Worm (Caenorhabditis elegans) whole organism, L2 larva: ENCODE data around the gene apt-9.
A peak's percentile ranks its signal among the peaks of the same experiment; 100 is the strongest.

ENCODE experiments used
- F13H6.1 ChIP-seq: sonication (generic microtip); optimal IDR thresholded peaks from 2 replicates; lab custom pipeline; 2016; ENCODE audit warnings: missing genetic modification characterization, missing compliant biosample characterization
- R02D3.7 ChIP-seq: fragments of 150-350 bp; optimal IDR thresholded peaks from 2 replicates; lab custom pipeline; 2014; ENCODE audit warnings: missing biosample characterization, missing genetic modification characterization
- Y55F3AM.14 ChIP-seq: fragments of 200-800 bp; sonication (Bioruptor generic); optimal IDR thresholded peaks from 2 replicates; lab custom pipeline; 2018; ENCODE audit warnings: mild to moderate bottlenecking, missing genetic modification characterization, missing compliant biosample characterization
- ZK546.5 ChIP-seq: sonication (generic microtip); optimal IDR thresholded peaks from 2 replicates; lab custom pipeline; 2017; ENCODE audit warnings: missing biosample characterization, missing genetic modification characterization
- alr-1 ChIP-seq: fragments of 150-350 bp; optimal IDR thresholded peaks from 2 replicates; lab custom pipeline; 2014; ENCODE audit warnings: missing biosample characterization, missing genetic modification characterization
- aly-2 ChIP-seq: fragments of 150-350 bp; optimal IDR thresholded peaks from 2 replicates; lab custom pipeline; 2014; ENCODE audit warnings: missing biosample characterization, missing genetic modification characterization
- ama-1 ChIP-seq: fragments of 150-350 bp; optimal IDR thresholded peaks from 2 replicates; lab custom pipeline; 2018; ENCODE audit warnings: inconsistent platforms
- blmp-1 ChIP-seq: sonication (generic microtip); optimal IDR thresholded peaks from 2 replicates; lab custom pipeline; 2017; ENCODE audit warnings: missing genetic modification characterization, mild to moderate bottlenecking, missing compliant biosample characterization, antibody characterized with exemption, moderate library complexity; ENCODE audit not compliant: insufficient read depth
- ceh-16 ChIP-seq: fragments of 150-350 bp; optimal IDR thresholded peaks from 2 replicates; lab custom pipeline; 2014; ENCODE audit warnings: missing biosample characterization, missing genetic modification characterization
- ceh-82 ChIP-seq: fragments of 150-350 bp; optimal IDR thresholded peaks from 2 replicates; lab custom pipeline; 2014; ENCODE audit warnings: missing biosample characterization, missing genetic modification characterization
- crh-2 ChIP-seq: sonication (generic microtip); optimal IDR thresholded peaks from 2 replicates; lab custom pipeline; 2017; ENCODE audit warnings: missing biosample characterization, missing genetic modification characterization
- dmd-4 ChIP-seq: sonication (generic microtip); optimal IDR thresholded peaks from 2 replicates; lab custom pipeline; 2017; ENCODE audit warnings: missing biosample characterization, missing genetic modification characterization
- egl-27 ChIP-seq: sonication (generic microtip); optimal IDR thresholded peaks from 3 replicates; lab custom pipeline; 2017; ENCODE audit warnings: missing biosample characterization, missing genetic modification reagents, missing genetic modification characterization
- elt-1 ChIP-seq: fragments of 150-350 bp; optimal IDR thresholded peaks from 2 replicates; lab custom pipeline; 2014; ENCODE audit warnings: missing biosample characterization, missing genetic modification characterization
- elt-3 ChIP-seq: sonication (generic microtip); optimal IDR thresholded peaks from 2 replicates; lab custom pipeline; 2017; ENCODE audit warnings: missing biosample characterization, missing genetic modification characterization
- fos-1 ChIP-seq: fragments of 150-350 bp; optimal IDR thresholded peaks from 2 replicates; lab custom pipeline; 2014; ENCODE audit warnings: missing biosample characterization, missing genetic modification characterization
- gmeb-1 ChIP-seq: fragments of 150-350 bp; optimal IDR thresholded peaks from 2 replicates; lab custom pipeline; 2014; ENCODE audit warnings: missing biosample characterization, missing genetic modification characterization
- lin-11 ChIP-seq: fragments of 150-350 bp; sonication (generic microtip); optimal IDR thresholded peaks from 2 replicates; lab custom pipeline; 2014; ENCODE audit warnings: missing biosample characterization, missing genetic modification characterization, inconsistent platforms, mixed read lengths
- lin-13 ChIP-seq: fragments of 150-350 bp; optimal IDR thresholded peaks from 2 replicates; lab custom pipeline; 2014; ENCODE audit warnings: missing biosample characterization, missing genetic modification reagents, missing genetic modification characterization
- lin-39 ChIP-seq: fragments of 150-350 bp; optimal IDR thresholded peaks from 2 replicates; lab custom pipeline; 2014; ENCODE audit warnings: missing biosample characterization, missing genetic modification reagents, missing genetic modification characterization
- lsy-2 ChIP-seq, 2 experiments: fragments of 150-350 bp in 1 of 2; sonication (generic microtip) in 1 of 2; optimal IDR thresholded peaks; 2 replicates each; lab custom pipeline; 2014 to 2017; ENCODE audit warnings: missing biosample characterization in 2 of 2, missing genetic modification characterization in 2 of 2
- mab-5 ChIP-seq: fragments of 150-350 bp; optimal IDR thresholded peaks from 2 replicates; lab custom pipeline; 2014; ENCODE audit warnings: missing biosample characterization, missing genetic modification characterization
- mdl-1 ChIP-seq, 2 experiments: fragments of 150-350 bp in 1 of 2; sonication (generic microtip) in 1 of 2; optimal IDR thresholded peaks; 2 replicates each; lab custom pipeline; 2017; ENCODE audit warnings: missing biosample characterization in 2 of 2, missing genetic modification characterization in 2 of 2
- nhr-10 ChIP-seq: sonication (generic microtip); optimal IDR thresholded peaks from 2 replicates; lab custom pipeline; 2017; ENCODE audit warnings: missing biosample characterization, missing genetic modification characterization
- nhr-11 ChIP-seq: fragments of 150-350 bp; optimal IDR thresholded peaks from 2 replicates; lab custom pipeline; 2014; ENCODE audit warnings: missing biosample characterization, missing genetic modification characterization
- nhr-21 ChIP-seq: fragments of 150-350 bp; optimal IDR thresholded peaks from 2 replicates; lab custom pipeline; 2014; ENCODE audit warnings: missing biosample characterization, missing genetic modification characterization
- nhr-23 ChIP-seq: fragments of 150-350 bp; optimal IDR thresholded peaks from 2 replicates; lab custom pipeline; 2014; ENCODE audit warnings: missing biosample characterization, missing genetic modification reagents, missing genetic modification characterization
- nhr-25 ChIP-seq: fragments of 150-350 bp; sonication (generic microtip); optimal IDR thresholded peaks from 3 replicates; lab custom pipeline; 2014; ENCODE audit warnings: missing biosample characterization, missing genetic modification characterization
- peb-1 ChIP-seq: fragments of 150-350 bp; optimal IDR thresholded peaks from 2 replicates; lab custom pipeline; 2014; ENCODE audit warnings: missing biosample characterization, missing genetic modification characterization
- skn-1 ChIP-seq: sonication (generic microtip); optimal IDR thresholded peaks from 2 replicates; lab custom pipeline; 2017; ENCODE audit warnings: missing biosample characterization, missing genetic modification characterization
- sma-3 ChIP-seq: sonication (generic microtip); optimal IDR thresholded peaks from 2 replicates; lab custom pipeline; 2016; ENCODE audit warnings: missing genetic modification reagents, missing genetic modification characterization, missing compliant biosample characterization
- sma-9 ChIP-seq, 2 experiments: fragments of 150-350 bp in 1 of 2; sonication (generic microtip) in 1 of 2; optimal IDR thresholded peaks; 2 replicates each; lab custom pipeline; 2014 to 2016; ENCODE audit warnings: missing genetic modification characterization in 2 of 2, mild to moderate bottlenecking in 1 of 2, missing biosample characterization in 1 of 2, missing compliant biosample characterization in 1 of 2, missing genetic modification reagents in 1 of 2, moderate library complexity in 1 of 2
- snpc-4 ChIP-seq: fragments of 150-350 bp; optimal IDR thresholded peaks from 2 replicates; lab custom pipeline; 2014; ENCODE audit warnings: missing biosample characterization, missing genetic modification characterization
- unc-55 ChIP-seq: fragments of 150-350 bp; sonication (generic microtip); optimal IDR thresholded peaks from 3 replicates; lab custom pipeline; 2014; ENCODE audit warnings: missing biosample characterization, missing genetic modification reagents, missing genetic modification characterization
- unc-62 ChIP-seq: fragments of 150-350 bp; optimal IDR thresholded peaks from 2 replicates; lab custom pipeline; 2014; ENCODE audit warnings: missing biosample characterization, missing genetic modification reagents, missing genetic modification characterization
- zag-1 ChIP-seq: fragments of 150-350 bp; optimal IDR thresholded peaks from 2 replicates; lab custom pipeline; 2014; ENCODE audit warnings: missing biosample characterization, missing genetic modification characterization
- ztf-1 ChIP-seq: fragments of 200-800 bp; sonication (Bioruptor generic); conservative IDR thresholded peaks from 2 replicates; pipeline ENCODE4 v1.3.6; 2022; ENCODE audit warnings: missing genetic modification characterization, missing compliant biosample characterization
- ztf-11 ChIP-seq: sonication (generic microtip); optimal IDR thresholded peaks from 2 replicates; lab custom pipeline; 2017; ENCODE audit warnings: missing biosample characterization, missing genetic modification characterization
- ztf-4 ChIP-seq: fragments of 150-350 bp; optimal IDR thresholded peaks from 2 replicates; lab custom pipeline; 2014; ENCODE audit warnings: missing biosample characterization, missing genetic modification characterization

The apt-9 gene

ce11 chrX:11038221-11038620 lies 30.1 kb upstream of the apt-9 start:
- TF ChIP-seq aly-2 (no peak), snpc-4 (tag; lab: Kevin White, UChicago) (no peak), ztf-11 (tag; lab: Kevin White, UChicago) (no peak), crh-2 (tag; lab: Kevin White, UChicago) (no peak), mdl-1 (tag; optimal IDR thresholded peaks at IDR 0.05; lab: Kevin White, UChicago) (no peak), Y55F3AM.14 (GFP tag; lab: Kevin White, UChicago) (no peak), dmd-4 (no peak), ceh-82 (no peak), ama-1 (lab: Kevin White, UChicago) (no peak)

DNA sequence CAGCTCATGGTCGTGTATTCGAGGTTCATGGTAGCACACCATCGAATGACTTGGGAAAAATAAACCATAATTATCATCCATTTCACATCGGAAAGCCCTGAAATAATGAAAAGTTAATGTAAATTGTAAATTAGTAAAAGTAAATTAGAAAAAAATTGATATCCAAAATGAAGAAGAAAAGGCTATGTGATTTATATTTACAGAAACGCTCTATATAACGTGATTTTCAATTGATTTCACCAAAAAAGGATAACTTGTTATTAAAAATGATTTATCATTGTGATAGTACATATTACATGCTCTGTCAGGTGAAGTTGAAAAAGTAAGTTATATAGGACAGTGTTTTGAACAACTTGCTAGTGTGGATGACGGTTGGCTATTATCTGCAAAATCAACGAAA lies 25.6 kb upstream of the apt-9 start, which contains the start of gene C09F12.3:
Gene C09F12.3, minus strand, starts transcription at position 101 of the 400 bp plus-strand sequence.
- TF ChIP-seq F13H6.1 (no peak), ceh-16 (tag; lab: Kevin White, UChicago) (no peak)

ce11 chrX:11047183-11047582 lies 21.1 kb upstream of the apt-9 start, which contains the start of gene clc-1:
clc-1 (plus strand) TSS chrX:11047446.
- no peak for TF ChIP-seq zag-1 (tag; lab: Kevin White, UChicago)
- TF ChIP-seq fos-1 (tag; lab: Kevin White, UChicago) = peak; percentile 98
- TF ChIP-seq elt-3 (tag; lab: Kevin White, UChicago) = no peak
- no peak for TF ChIP-seq mab-5 (tag; lab: Kevin White, UChicago)
- no peak for TF ChIP-seq R02D3.7 (tag; lab: Kevin White, UChicago)
- TF ChIP-seq blmp-1 (tag; lab: Kevin White, UChicago) = no peak
- TF ChIP-seq unc-55 (GFP tag; lab: Kevin White, UChicago) = no peak
- no peak for TF ChIP-seq peb-1 (tag; lab: Kevin White, UChicago)
- peak; percentile 38 for TF ChIP-seq F13H6.1
- TF ChIP-seq gmeb-1 = peak; percentile 44
- TF ChIP-seq crh-2 (tag; lab: Kevin White, UChicago) = peak; percentile 84
- no peak for TF ChIP-seq lin-11 (tag; lab: Kevin White, UChicago)
- TF ChIP-seq lin-13 = no peak
- TF ChIP-seq ztf-1 (GFP tag; lab: Robert Waterston, UW) = no peak
- no peak for TF ChIP-seq nhr-11
- peak; percentile 50 for TF ChIP-seq sma-9 (GFP tag; optimal IDR thresholded peaks at IDR 0.05; lab: Kevin White, UChicago)
- no peak for TF ChIP-seq sma-9 (tag; optimal IDR thresholded peaks at IDR 0.05; lab: Kevin White, UChicago)
- no peak for TF ChIP-seq lin-39 (tag; lab: Kevin White, UChicago)
- no peak for TF ChIP-seq skn-1 (tag; lab: Kevin White, UChicago)
- no peak for TF ChIP-seq nhr-25
- TF ChIP-seq nhr-23 (tag; lab: Kevin White, UChicago) = no peak
- TF ChIP-seq unc-62 (GFP tag; lab: Kevin White, UChicago) = no peak
- no peak for TF ChIP-seq nhr-10 (tag; lab: Kevin White, UChicago)

- no peak for TF ChIP-seq lsy-2 (tag; optimal IDR thresholded peaks at IDR 0.05; lab: Kevin White, UChicago)
- no peak for TF ChIP-seq nhr-10 (tag; lab: Kevin White, UChicago)
- TF ChIP-seq nhr-11 = no peak
- TF ChIP-seq sma-3 (GFP tag; lab: Kevin White, UChicago) = no peak
- no peak for TF ChIP-seq sma-9 (GFP tag; optimal IDR thresholded peaks at IDR 0.05; lab: Kevin White, UChicago)
- no peak for TF ChIP-seq sma-9 (tag; optimal IDR thresholded peaks at IDR 0.05; lab: Kevin White, UChicago)
- TF ChIP-seq ceh-16 (tag; lab: Kevin White, UChicago) = no peak
- TF ChIP-seq Y55F3AM.14 (GFP tag; lab: Kevin White, UChicago) = no peak
- no peak for TF ChIP-seq aly-2
- TF ChIP-seq R02D3.7 (tag; lab: Kevin White, UChicago) = no peak
- no peak for TF ChIP-seq mdl-1 (tag; optimal IDR thresholded peaks at IDR 0.05; lab: Kevin White, UChicago)
- TF ChIP-seq ceh-82 = no peak
- no peak for TF ChIP-seq fos-1 (tag; lab: Kevin White, UChicago)
- TF ChIP-seq, all 48 proteins: peak for 0
These were observed 18.0 kb upstream of the apt-9 start for ce11 chrX:11050335-11050734.

DNA sequence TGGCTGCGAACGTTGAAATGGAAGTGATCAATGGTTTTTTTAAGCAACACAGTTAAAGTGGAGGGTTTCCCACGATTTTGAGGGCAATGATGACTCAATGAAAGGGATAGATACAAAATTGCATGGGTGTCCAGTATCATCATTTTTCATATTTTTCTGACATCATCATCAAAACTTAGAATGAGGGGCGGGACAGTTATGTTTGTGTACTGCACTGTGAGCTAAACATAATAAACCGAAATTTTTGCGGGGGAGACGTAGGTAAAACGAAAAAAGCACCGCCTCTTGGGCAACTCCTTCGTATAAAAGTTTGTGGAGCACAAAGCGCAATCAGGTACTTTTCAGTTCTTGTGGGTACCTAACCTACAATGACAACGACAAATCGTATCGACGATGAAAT lies 14.7 kb upstream of the apt-9 start, which contains the start of gene C09F12.2:
Gene C09F12.2, plus strand, starts transcription at position 301 of the 400 bp plus-strand sequence.
- TF ChIP-seq zag-1 (tag; lab: Kevin White, UChicago) (no peak), lin-13 (no peak), ztf-4 (tag; lab: Kevin White, UChicago) (no peak), aly-2 (no peak), ztf-11 (tag; lab: Kevin White, UChicago) (no peak), ceh-16 (tag; lab: Kevin White, UChicago) (no peak), alr-1 (no peak), ZK546.5 (tag; lab: Kevin White, UChicago) (no peak), nhr-21 (no peak), elt-1 (tag; lab: Kevin White, UChicago) (no peak), egl-27 (tag; lab: Kevin White, UChicago) (no peak), Y55F3AM.14 (GFP tag; lab: Kevin White, UChicago) (no peak)
